Fruit fly (Drosophila melanogaster) whole organism, prepupa: ENCODE measurements around the gene CG31898.

ENCODE experiments used
- Blimp-1 ChIP-seq: fragments of 200-800 bp; sonication (Bioruptor generic); optimal IDR thresholded peaks from 3 replicates; lab custom pipeline; 2017; ENCODE audit warnings: missing biosample characterization, missing genetic modification characterization, mild to moderate bottlenecking, moderate library complexity, missing genetic modification reagents
- CG10631 ChIP-seq: fragments of 200-800 bp; sonication (Bioruptor generic); optimal IDR thresholded peaks from 2 replicates; lab custom pipeline; 2016; ENCODE audit warnings: missing biosample characterization, missing genetic modification characterization
- CG10669 ChIP-seq: fragments of 200-800 bp; sonication (Bioruptor generic); optimal IDR thresholded peaks from 3 replicates; lab custom pipeline; 2018; ENCODE audit warnings: missing biosample characterization, mild to moderate bottlenecking, missing genetic modification characterization, moderate library complexity
- CG11294 ChIP-seq: fragments of 200-800 bp; sonication (Bioruptor generic); IDR thresholded peaks from 2 replicates; pipeline ENCODE4 v1.3.6; 2022; ENCODE audit warnings: missing biosample characterization, missing genetic modification characterization
- CG11762 ChIP-seq: fragments of 200-800 bp; sonication (Bioruptor generic); optimal IDR thresholded peaks from 3 replicates; lab custom pipeline; 2016; ENCODE audit warnings: missing biosample characterization, missing genetic modification characterization; ENCODE audit not compliant: insufficient read depth
- CG15336 ChIP-seq: fragments of 200-800 bp; sonication (Bioruptor generic); IDR thresholded peaks from 2 replicates; pipeline ENCODE4 v1.3.6; 2022; ENCODE audit warnings: missing biosample characterization, missing genetic modification characterization
- CG1621 ChIP-seq: fragments of 200-800 bp; sonication (Bioruptor generic); optimal IDR thresholded peaks from 3 replicates; lab custom pipeline; 2018; ENCODE audit warnings: missing biosample characterization, mild to moderate bottlenecking, missing genetic modification characterization
- CG31627 ChIP-seq: fragments of 200-800 bp; sonication (Bioruptor generic); optimal IDR thresholded peaks from 3 replicates; lab custom pipeline; 2016; ENCODE audit warnings: missing biosample characterization, missing genetic modification characterization
- CG32006 ChIP-seq: fragments of 200-800 bp; sonication (Bioruptor generic); optimal IDR thresholded peaks from 3 replicates; lab custom pipeline; 2017; ENCODE audit warnings: missing biosample characterization, mild to moderate bottlenecking, missing genetic modification characterization
- CG6163 ChIP-seq: fragments of 200-800 bp; sonication (Bioruptor generic); IDR thresholded peaks from 3 replicates; pipeline ENCODE4 v1.3.6; 2022; ENCODE audit warnings: missing biosample characterization, missing genetic modification characterization
- CG6276 ChIP-seq: fragments of 200-800 bp; sonication (Bioruptor generic); optimal IDR thresholded peaks from 2 replicates; lab custom pipeline; 2017; ENCODE audit warnings: missing biosample characterization, mild to moderate bottlenecking, missing genetic modification characterization
- CG6792 ChIP-seq: fragments of 200-800 bp; sonication (Bioruptor generic); optimal IDR thresholded peaks from 3 replicates; lab custom pipeline; 2016; ENCODE audit warnings: missing biosample characterization, missing genetic modification characterization
- CG6854 ChIP-seq: fragments of 200-800 bp; sonication (Bioruptor generic); optimal IDR thresholded peaks from 2 replicates; lab custom pipeline; 2017; ENCODE audit warnings: missing biosample characterization, mild to moderate bottlenecking, missing genetic modification characterization
- CG8119 ChIP-seq: fragments of 200-800 bp; sonication (Bioruptor generic); IDR thresholded peaks from 3 replicates; pipeline ENCODE4 v1.3.6; 2022; ENCODE audit warnings: missing biosample characterization, missing genetic modification characterization
- CG8319 ChIP-seq: fragments of 200-800 bp; sonication (Bioruptor generic); optimal IDR thresholded peaks from 3 replicates; lab custom pipeline; 2016; ENCODE audit warnings: missing biosample characterization, missing genetic modification characterization
- CG8632 ChIP-seq: fragments of 200-800 bp; sonication (Bioruptor generic); optimal IDR thresholded peaks from 3 replicates; lab custom pipeline; 2016; ENCODE audit warnings: missing biosample characterization, missing genetic modification characterization
- Eip75B ChIP-seq: fragments of 200-800 bp; sonication (Bioruptor generic); optimal IDR thresholded peaks from 3 replicates; lab custom pipeline; 2016; ENCODE audit warnings: missing biosample characterization, missing genetic modification characterization
- Eip78C ChIP-seq: fragments of 200-800 bp; sonication (Bioruptor generic); peaks from one replicate; lab custom pipeline; 2016; ENCODE audit warnings: missing biosample characterization, missing genetic modification characterization
- Eip93F ChIP-seq: fragments of 200-800 bp; sonication (Bioruptor generic); optimal IDR thresholded peaks from 2 replicates; lab custom pipeline; 2016; ENCODE audit warnings: missing biosample characterization, mild to moderate bottlenecking, missing genetic modification characterization
- Ets21C ChIP-seq: fragments of 200-800 bp; sonication (Bioruptor generic); optimal IDR thresholded peaks from 3 replicates; lab custom pipeline; 2016; ENCODE audit warnings: missing biosample characterization, missing genetic modification characterization
- Hr38 ChIP-seq: sonication (Bioruptor generic); optimal IDR thresholded peaks from 2 replicates; lab custom pipeline; 2016; ENCODE audit warnings: missing biosample characterization, missing genetic modification characterization
- Lpt ChIP-seq: fragments of 200-800 bp; sonication (Bioruptor generic); optimal IDR thresholded peaks from 3 replicates; lab custom pipeline; 2016; ENCODE audit warnings: missing biosample characterization, missing genetic modification characterization
- Smox ChIP-seq: fragments of 200-800 bp; sonication (Bioruptor generic); optimal IDR thresholded peaks from 3 replicates; lab custom pipeline; 2016; ENCODE audit warnings: missing biosample characterization, missing genetic modification characterization
- Sox102F ChIP-seq: fragments of 200-800 bp; sonication (Bioruptor generic); optimal IDR thresholded peaks from 2 replicates; lab custom pipeline; 2016; ENCODE audit warnings: missing biosample characterization, mild to moderate bottlenecking, missing genetic modification characterization
- Sox14 ChIP-seq: fragments of 200-800 bp; sonication (Bioruptor generic); optimal IDR thresholded peaks from 3 replicates; lab custom pipeline; 2016; ENCODE audit warnings: missing biosample characterization, missing genetic modification characterization
- Sox15 ChIP-seq: fragments of 200-800 bp; sonication (Bioruptor generic); optimal IDR thresholded peaks from 3 replicates; lab custom pipeline; 2016; ENCODE audit warnings: missing biosample characterization, missing genetic modification characterization
- dac ChIP-seq: fragments of 200-800 bp; sonication (Bioruptor generic); optimal IDR thresholded peaks from 2 replicates; lab custom pipeline; 2017; ENCODE audit warnings: missing biosample characterization, mild to moderate bottlenecking, missing genetic modification characterization
- eg ChIP-seq: fragments of 200-800 bp; sonication (Bioruptor generic); IDR thresholded peaks from 3 replicates; pipeline ENCODE4 v1.3.6; 2022; ENCODE audit warnings: missing biosample characterization, missing genetic modification characterization
- fd85E ChIP-seq: fragments of 200-800 bp; sonication (Bioruptor generic); optimal IDR thresholded peaks from 3 replicates; lab custom pipeline; 2016; ENCODE audit warnings: missing biosample characterization, missing genetic modification characterization
- fkh ChIP-seq: fragments of 200-800 bp; sonication (Bioruptor generic); optimal IDR thresholded peaks from 3 replicates; lab custom pipeline; 2017; ENCODE audit warnings: missing biosample characterization, mild to moderate bottlenecking, missing genetic modification characterization, moderate library complexity
- net ChIP-seq: fragments of 200-800 bp; sonication (Bioruptor generic); optimal IDR thresholded peaks from 3 replicates; lab custom pipeline; 2016; ENCODE audit warnings: missing biosample characterization, missing genetic modification characterization
- pdm3 ChIP-seq: fragments of 200-800 bp; sonication (Bioruptor generic); optimal IDR thresholded peaks from 3 replicates; lab custom pipeline; 2016; ENCODE audit warnings: missing biosample characterization, missing genetic modification characterization
- salr ChIP-seq, 2 experiments: fragments of 200-800 bp; sonication (Bioruptor generic); optimal IDR thresholded peaks; 3 replicates each; lab custom pipeline; 2016 to 2018; ENCODE audit warnings: missing biosample characterization in 2 of 2, missing genetic modification characterization in 2 of 2, mild to moderate bottlenecking in 1 of 2
- spab ChIP-seq: fragments of 200-800 bp; sonication (Bioruptor generic); optimal IDR thresholded peaks from 2 replicates; lab custom pipeline; 2017; ENCODE audit warnings: missing biosample characterization, mild to moderate bottlenecking, missing genetic modification characterization, missing genetic modification reagents
- svp ChIP-seq: fragments of 200-800 bp; sonication (Bioruptor generic); peaks from one replicate; lab custom pipeline; 2016; ENCODE audit warnings: missing biosample characterization, missing genetic modification characterization
- vri ChIP-seq: fragments of 200-800 bp; sonication (Bioruptor generic); optimal IDR thresholded peaks from 3 replicates; lab custom pipeline; 2016; ENCODE audit warnings: missing biosample characterization, mild to moderate bottlenecking, missing genetic modification characterization

The CG31898 gene

dm6 chr2L:8362273-8362954 lies 37.8 kb upstream of the CG31898 start, which contains the start of gene CG7627 (continued):
- TF ChIP-seq net (GFP tag; lab: Kevin White, UChicago) = peak; percentile 73
- peak; percentile 77 for TF ChIP-seq vri
- TF ChIP-seq Hr38 = no peak
- TF ChIP-seq Eip75B = peak; percentile 58
- TF ChIP-seq fd85E (GFP tag; lab: Kevin White, UChicago) = no peak
- no peak for TF ChIP-seq CG6854 (GFP tag; lab: Kevin White, UChicago)
- TF ChIP-seq CG11762 (GFP tag; lab: Kevin White, UChicago) = peak; percentile 5
- TF ChIP-seq CG8632 (GFP tag; lab: Kevin White, UChicago) = peak; percentile 7
- TF ChIP-seq CG8119 = peak; percentile 77
- no peak for TF ChIP-seq dac (GFP tag; lab: Kevin White, UChicago)
- peak; percentile 59 for TF ChIP-seq CG8319 (GFP tag; lab: Kevin White, UChicago)
- TF ChIP-seq CG1621 (tag; lab: Kevin White, UChicago) = peak; percentile 8
- peak; percentile 51 for TF ChIP-seq fkh
- TF ChIP-seq Ets21C = peak; percentile 62
- peak; percentile 78 for TF ChIP-seq Sox102F (GFP tag; lab: Kevin White, UChicago)
- peak; percentile 68 for TF ChIP-seq Smox (GFP tag; lab: Kevin White, UChicago)
- TF ChIP-seq CG6276 (GFP tag; lab: Kevin White, UChicago) = peak; percentile 65
- TF ChIP-seq svp = peak; percentile 96
- TF ChIP-seq Eip93F (GFP tag; lab: Kevin White, UChicago) = no peak
- TF ChIP-seq CG11294 (GFP tag; lab: Robert Waterston, UW) = peak; percentile 68; the same call in 1 of the 2 replicates
- peak; percentile 35 for TF ChIP-seq CG10631 (GFP tag; lab: Kevin White, UChicago)
- peak; percentile 60 for TF ChIP-seq CG6792 (GFP tag; lab: Kevin White, UChicago)
- peak; percentile 81 for TF ChIP-seq CG6163 (GFP tag; lab: Robert Waterston, UW)
- TF ChIP-seq Sox15 (GFP tag; lab: Kevin White, UChicago) = peak; percentile 52
- peak; percentile 76 for TF ChIP-seq CG32006
- TF ChIP-seq pdm3 (GFP tag; lab: Kevin White, UChicago) = peak; percentile 74
- TF ChIP-seq Blimp-1 (GFP tag; lab: Kevin White, UChicago) = peak; percentile 46
- peak; percentile 58 for TF ChIP-seq CG10669 (GFP tag; lab: Kevin White, UChicago)
- peak; percentile 66 for TF ChIP-seq CG15336 (GFP tag; lab: Robert Waterston, UW)
- TF ChIP-seq Lpt (GFP tag; lab: Kevin White, UChicago) = peak; percentile 16
- peak; percentile 66 for TF ChIP-seq CG31627 (GFP tag; lab: Kevin White, UChicago)
- TF ChIP-seq Sox14 = peak; percentile 72
- peak; percentile 94 for TF ChIP-seq Eip78C (GFP tag; lab: Kevin White, UChicago)
- TF ChIP-seq spab (GFP tag; lab: Kevin White, UChicago) = peak; percentile 53

dm6 chr2L:8362955-8363285 lies 37.3 kb upstream of the CG31898 start:
- no peak for TF ChIP-seq pdm3 (GFP tag; lab: Kevin White, UChicago)
- no peak for TF ChIP-seq Sox15 (GFP tag; lab: Kevin White, UChicago)
- no peak for TF ChIP-seq spab (GFP tag; lab: Kevin White, UChicago)
- TF ChIP-seq eg (GFP tag; lab: Robert Waterston, UW) = peak; percentile 6; the same call in 2 of the 3 replicates
- peak in 1 of 2 experiments; percentile 24 for TF ChIP-seq salr (GFP tag; optimal IDR thresholded peaks at IDR 0.05; lab: Kevin White, UChicago)
- no peak for TF ChIP-seq fd85E (GFP tag; lab: Kevin White, UChicago)
- no peak for TF ChIP-seq svp
- TF ChIP-seq CG15336 (GFP tag; lab: Robert Waterston, UW) = no peak
- no peak for TF ChIP-seq CG6792 (GFP tag; lab: Kevin White, UChicago)
- no peak for TF ChIP-seq CG32006
- TF ChIP-seq Eip93F (GFP tag; lab: Kevin White, UChicago) = no peak
